Fruit fly (Drosophila melanogaster) whole organism: Measurements from ENCODE around the gene Mipp1.

Experiments used
- CG8478 ChIP-seq: fragments of >200 bp; optimal IDR thresholded peaks from 2 replicates; lab custom pipeline; 2018; ENCODE audit warnings: inconsistent platforms
- Dll ChIP-seq: fragments of >200 bp; optimal IDR thresholded peaks from 2 replicates; lab custom pipeline; 2017
- EcR ChIP-seq, 2 experiments: fragments of >200 bp; optimal IDR thresholded peaks; 2 replicates each; lab custom pipeline; 2017; ENCODE audit warnings: missing biosample characterization in 2 of 2, missing genetic modification characterization in 2 of 2, missing genetic modification reagents in 2 of 2
- pan ChIP-seq: fragments of >200 bp; optimal IDR thresholded peaks from 2 replicates; lab custom pipeline; 2017

DNA sequence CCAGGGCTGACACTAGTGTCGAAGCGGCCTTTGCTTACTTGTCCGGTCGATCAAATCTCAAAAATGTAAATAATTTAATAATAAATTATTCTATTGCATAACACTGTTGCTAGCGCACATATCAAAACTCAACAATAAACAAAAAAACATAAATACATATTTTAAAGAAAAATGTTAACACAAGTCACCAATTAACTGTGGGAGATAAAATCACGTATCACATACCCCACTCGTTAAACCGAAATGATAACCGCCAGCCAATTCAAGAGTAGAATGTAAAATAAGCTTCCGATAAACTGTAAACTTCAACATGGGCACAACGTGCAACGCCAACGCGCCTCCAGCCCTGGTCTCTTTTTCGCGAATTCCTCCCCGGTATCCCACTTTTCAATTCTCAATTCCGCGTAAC, 29.6 kb upstream of the Mipp1 start, which contains the start of gene Arts:
- TF ChIP-seq EcR (GFP tag; optimal IDR thresholded peaks at IDR 0.05; lab: Kevin White, UChicago) = no peak
- TF ChIP-seq pan (lab: Kevin White, UChicago) = no peak
- TF ChIP-seq Dll (lab: Kevin White, UChicago) = no peak
- TF ChIP-seq CG8478 (lab: Kevin White, UChicago) = no peak
